Worm (Caenorhabditis elegans): ENCODE measurements around the gene Y70G10A.3.

DNA sequence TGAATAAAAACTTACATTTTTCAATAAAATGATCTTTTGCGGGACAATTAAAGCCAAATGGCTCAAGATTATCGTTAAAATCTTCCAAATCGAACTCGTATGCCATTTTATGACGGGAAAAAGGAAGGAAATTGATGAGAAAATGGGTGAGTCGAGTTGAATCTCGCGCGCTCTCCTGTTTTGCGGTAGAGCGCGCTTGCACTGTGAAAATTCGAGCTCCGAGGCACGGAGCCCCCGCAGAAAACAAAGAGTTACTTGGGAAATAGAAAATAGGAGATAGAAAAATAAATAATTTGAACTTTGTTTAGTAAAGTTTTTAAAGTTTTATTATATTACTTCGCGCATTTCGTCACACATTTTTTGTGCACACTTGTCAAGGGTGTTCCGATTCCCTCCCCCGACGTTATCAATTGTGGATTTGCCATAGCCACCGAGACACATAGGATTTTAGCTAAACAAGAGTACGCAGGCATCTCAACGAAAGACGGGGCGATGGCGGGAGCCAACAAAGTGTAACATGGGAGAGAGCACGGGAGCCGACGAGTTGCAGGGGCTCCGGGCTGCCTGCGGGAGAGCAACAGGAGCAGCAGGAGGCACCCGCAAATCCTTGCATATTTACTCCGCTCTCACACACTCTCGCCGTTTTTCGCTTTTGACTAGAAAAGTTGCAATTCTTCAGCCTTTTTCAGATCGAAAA lies 9.7 kb downstream of the Y70G10A.3 start, which contains the start of the genes div-1 and cor-1:
- TF ChIP-seq nhr-28 (tag; optimal IDR thresholded peaks at IDR 0.05) (peak; percentile 12), mdl-1 (tag; optimal IDR thresholded peaks at IDR 0.05) (no peak), unc-62 (GFP tag; optimal IDR thresholded peaks at IDR 0.05 in 1 of 2) (peak in 1 of 2 experiments; percentile 90), unc-62 (tag; optimal IDR thresholded peaks at IDR 0.05) (no peak)

Data from whole organism, L4 larva.